Worm (Caenorhabditis elegans) whole organism, L1 larva: Measurements from ENCODE around the gene apc-2.

ENCODE experiments used
- ceh-82 ChIP-seq, 3 experiments: fragments of 150-350 bp in 1 of 3; sonication (generic microtip) in 2 of 3; optimal IDR thresholded peaks; 2 replicates each; lab custom pipeline; 2014 to 2017; ENCODE audit warnings: missing biosample characterization in 3 of 3, missing genetic modification characterization in 3 of 3
- dpl-1 ChIP-seq, 3 experiments: fragments of 150-350 bp in 2 of 3; sonication (generic microtip) in 1 of 3; optimal IDR thresholded peaks; 2 replicates each; lab custom pipeline; 2014 to 2017; ENCODE audit warnings: missing biosample characterization in 3 of 3, missing genetic modification characterization in 3 of 3, missing genetic modification reagents in 3 of 3
- elt-2 ChIP-seq: sonication (generic microtip); optimal IDR thresholded peaks from 2 replicates; lab custom pipeline; 2016; ENCODE audit warnings: missing genetic modification characterization, mild to moderate bottlenecking, inconsistent platforms, missing compliant biosample characterization, missing genetic modification reagents
- lin-15B ChIP-seq: fragments of 150-350 bp; sonication (generic microtip); optimal IDR thresholded peaks from 3 replicates; lab custom pipeline; 2014; ENCODE audit warnings: missing biosample characterization, missing genetic modification characterization
- lin-35 ChIP-seq, 2 experiments: fragments of 150-350 bp; optimal IDR thresholded peaks; 2 replicates each; lab custom pipeline; 2014; ENCODE audit warnings: missing biosample characterization in 2 of 2, missing genetic modification characterization in 2 of 2, missing genetic modification reagents in 2 of 2
- unc-62 ChIP-seq: fragments of 150-350 bp; optimal IDR thresholded peaks from 2 replicates; lab custom pipeline; 2014; ENCODE audit warnings: missing biosample characterization, missing genetic modification reagents, missing genetic modification characterization

DNA sequence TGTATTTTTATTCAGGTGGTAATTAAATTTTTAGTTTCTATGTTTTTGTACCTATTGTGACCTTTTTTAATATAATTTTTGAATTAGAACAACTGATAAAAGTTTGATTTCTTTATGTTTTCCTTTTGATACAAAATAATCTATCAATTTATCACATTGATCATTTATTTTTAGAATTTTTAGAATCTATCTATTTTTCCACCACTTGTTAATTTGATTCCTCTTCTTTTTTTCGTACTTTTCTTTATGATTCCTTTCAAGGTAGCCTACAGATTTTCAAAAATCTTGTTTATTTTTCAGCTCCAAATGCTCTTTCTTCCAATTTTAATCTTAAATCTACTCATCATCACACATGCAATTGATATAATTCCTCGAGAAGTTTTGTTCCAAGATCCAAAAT lies 42.5 kb upstream of the apc-2 start, which contains the start of gene dpf-6:
- TF ChIP-seq elt-2 (tag; lab: Kevin White, UChicago) = no peak
- no peak for TF ChIP-seq lin-35 (GFP tag; optimal IDR thresholded peaks at IDR 0.05; lab: Kevin White, UChicago)
- TF ChIP-seq unc-62 = no peak
- TF ChIP-seq ceh-82 (tag; optimal IDR thresholded peaks at IDR 0.05; lab: Kevin White, UChicago) = no peak
- TF ChIP-seq lin-15B (tag; lab: Kevin White, UChicago) = no peak
- TF ChIP-seq dpl-1 (GFP tag; optimal IDR thresholded peaks at IDR 0.05; lab: Kevin White, UChicago) = no peak
